Worm (Caenorhabditis elegans) whole organism, mixed stage, embryonic: ENCODE results near the gene rbm-25.
A peak's percentile ranks its signal among the peaks of the same experiment; 100 is the strongest.

Experiments
- M03D4.4 ChIP-seq: sonication (generic microtip); optimal IDR thresholded peaks from 2 replicates; lab custom pipeline; 2017; ENCODE audit warnings: mild to moderate bottlenecking, missing genetic modification characterization, missing compliant biosample characterization
- bed-3 ChIP-seq: fragments of 200-800 bp; sonication (Bioruptor generic); optimal IDR thresholded peaks from 3 replicates; lab custom pipeline; 2018; ENCODE audit warnings: mild to moderate bottlenecking, missing genetic modification characterization, moderate library complexity, missing compliant biosample characterization
- blmp-1 ChIP-seq: fragments of 150-350 bp; optimal IDR thresholded peaks from 2 replicates; lab custom pipeline; 2014; ENCODE audit warnings: missing biosample characterization, missing genetic modification characterization
- ceh-39 ChIP-seq: fragments of 150-350 bp; optimal IDR thresholded peaks from 2 replicates; lab custom pipeline; 2014; ENCODE audit warnings: missing biosample characterization, missing genetic modification characterization
- ceh-43 ChIP-seq: fragments of 200-800 bp; sonication (Bioruptor generic); optimal IDR thresholded peaks from 2 replicates; lab custom pipeline; 2018; ENCODE audit warnings: mild to moderate bottlenecking, missing genetic modification characterization, moderate library complexity, missing compliant biosample characterization
- ceh-83 ChIP-seq: fragments of 200-800 bp; sonication (Bioruptor generic); optimal IDR thresholded peaks from 2 replicates; lab custom pipeline; 2018; ENCODE audit warnings: mild to moderate bottlenecking, missing genetic modification characterization, missing compliant biosample characterization
- ces-1 ChIP-seq: fragments of 150-350 bp; optimal IDR thresholded peaks from 2 replicates; lab custom pipeline; 2014; ENCODE audit warnings: missing biosample characterization, missing genetic modification reagents, missing genetic modification characterization
- cnd-1 ChIP-seq: fragments of 200-800 bp; sonication (Bioruptor generic); optimal IDR thresholded peaks from 2 replicates; lab custom pipeline; 2018; ENCODE audit warnings: mild to moderate bottlenecking, missing genetic modification characterization, missing compliant biosample characterization
- elt-1 ChIP-seq: sonication (generic microtip); optimal IDR thresholded peaks from 2 replicates; lab custom pipeline; 2017; ENCODE audit warnings: missing genetic modification characterization, mild to moderate bottlenecking, missing compliant biosample characterization, antibody characterized with exemption, moderate library complexity, borderline replicate concordance; ENCODE audit not compliant: insufficient read depth
- elt-3 ChIP-seq: fragments of 150-350 bp; optimal IDR thresholded peaks from 2 replicates; lab custom pipeline; 2014; ENCODE audit warnings: missing biosample characterization, missing genetic modification characterization
- flh-1 ChIP-seq: fragments of 200-800 bp; sonication (Bioruptor generic); optimal IDR thresholded peaks from 2 replicates; lab custom pipeline; 2018; ENCODE audit warnings: mild to moderate bottlenecking, missing genetic modification characterization, moderate library complexity, missing compliant biosample characterization
- ham-2 ChIP-seq: fragments of 200-800 bp; sonication (Bioruptor generic); optimal IDR thresholded peaks from 2 replicates; lab custom pipeline; 2018; ENCODE audit warnings: mild to moderate bottlenecking, missing genetic modification characterization, missing compliant biosample characterization
- hlh-1 ChIP-seq: fragments of 150-350 bp; optimal IDR thresholded peaks from 2 replicates; lab custom pipeline; 2014; ENCODE audit warnings: missing biosample characterization, missing genetic modification reagents, missing genetic modification characterization
- lin-13 ChIP-seq: fragments of 150-350 bp; optimal IDR thresholded peaks from 2 replicates; lab custom pipeline; 2014; ENCODE audit warnings: missing biosample characterization, missing genetic modification characterization
- lsy-2 ChIP-seq: fragments of 150-350 bp; optimal IDR thresholded peaks from 2 replicates; lab custom pipeline; 2014; ENCODE audit warnings: missing biosample characterization, missing genetic modification characterization
- mep-1 ChIP-seq: fragments of 150-350 bp; optimal IDR thresholded peaks from 2 replicates; lab custom pipeline; 2017; ENCODE audit warnings: missing biosample characterization, missing genetic modification reagents, missing genetic modification characterization, inconsistent platforms
- mls-2 ChIP-seq: sonication (generic microtip); optimal IDR thresholded peaks from 2 replicates; lab custom pipeline; 2016; ENCODE audit warnings: mild to moderate bottlenecking, missing genetic modification characterization, moderate library complexity, missing compliant biosample characterization
- nhr-12 ChIP-seq: fragments of 150-350 bp; optimal IDR thresholded peaks from 2 replicates; lab custom pipeline; 2014; ENCODE audit warnings: missing biosample characterization, missing genetic modification characterization
- nhr-2 ChIP-seq: fragments of 150-350 bp; optimal IDR thresholded peaks from 2 replicates; lab custom pipeline; 2014; ENCODE audit warnings: missing biosample characterization, missing genetic modification characterization
- nhr-237 ChIP-seq: fragments of 150-350 bp; optimal IDR thresholded peaks from 2 replicates; lab custom pipeline; 2014; ENCODE audit warnings: missing biosample characterization, missing genetic modification characterization
- nhr-76 ChIP-seq: sonication (generic microtip); optimal IDR thresholded peaks from 2 replicates; lab custom pipeline; 2017; ENCODE audit warnings: missing biosample characterization, missing genetic modification characterization
- pha-4 ChIP-seq: fragments of 150-350 bp; optimal IDR thresholded peaks from 2 replicates; lab custom pipeline; 2018; ENCODE audit warnings: missing biosample characterization, missing genetic modification reagents, missing genetic modification characterization
- sem-2 ChIP-seq: fragments of 200-800 bp; sonication (Bioruptor generic); optimal IDR thresholded peaks from 2 replicates; lab custom pipeline; 2018; ENCODE audit warnings: mild to moderate bottlenecking, missing genetic modification characterization, missing compliant biosample characterization
- snpc-4 ChIP-seq: fragments of 150-350 bp; optimal IDR thresholded peaks from 2 replicates; lab custom pipeline; 2014; ENCODE audit warnings: missing biosample characterization, missing genetic modification characterization
- tbx-8 ChIP-seq: fragments of 200-800 bp; sonication (Bioruptor generic); optimal IDR thresholded peaks from 2 replicates; lab custom pipeline; 2018; ENCODE audit warnings: mild to moderate bottlenecking, missing genetic modification characterization, moderate library complexity, missing compliant biosample characterization
- unc-120 ChIP-seq: sonication (generic microtip); optimal IDR thresholded peaks from 2 replicates; lab custom pipeline; 2017; ENCODE audit warnings: missing genetic modification characterization, missing compliant biosample characterization; ENCODE audit not compliant: poor library complexity, severe bottlenecking
- unc-39 ChIP-seq: fragments of 150-350 bp; optimal IDR thresholded peaks from 2 replicates; lab custom pipeline; 2014; ENCODE audit warnings: missing biosample characterization, missing genetic modification characterization
- unc-62 ChIP-seq: fragments of 150-350 bp; optimal IDR thresholded peaks from 2 replicates; lab custom pipeline; 2014; ENCODE audit warnings: missing biosample characterization, missing genetic modification reagents, missing genetic modification characterization
- zip-8 ChIP-seq: fragments of 150-350 bp; optimal IDR thresholded peaks from 2 replicates; lab custom pipeline; 2014; ENCODE audit warnings: missing biosample characterization, missing genetic modification characterization
- ztf-11 ChIP-seq: fragments of 150-350 bp; optimal IDR thresholded peaks from 2 replicates; lab custom pipeline; 2014; ENCODE audit warnings: missing biosample characterization, missing genetic modification characterization

The rbm-25 gene

DNA sequence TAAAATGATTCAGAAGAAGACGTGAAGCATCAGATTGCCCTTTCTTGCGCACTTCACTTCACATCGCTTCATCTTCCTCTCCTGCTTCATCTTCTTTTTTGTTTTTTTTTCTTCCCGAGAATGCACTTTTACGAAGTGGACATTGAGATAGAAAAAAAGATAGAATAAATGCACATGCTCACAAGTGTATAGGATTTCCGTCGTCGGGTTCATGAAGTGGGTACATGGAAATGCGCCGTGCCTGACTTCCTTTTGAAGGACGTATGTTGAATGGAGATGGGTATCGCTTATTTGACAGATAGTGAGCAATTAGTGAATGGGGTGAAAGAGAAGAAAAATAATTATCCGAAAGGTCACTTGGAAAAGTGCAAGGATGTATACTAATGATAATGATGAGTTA lies 32.1 kb downstream of the rbm-25 start:
- TF ChIP-seq unc-120 (tag; lab: Kevin White, UChicago) (no peak), ceh-83 (no peak), nhr-76 (tag; lab: Kevin White, UChicago) (no peak), nhr-2 (no peak), elt-3 (tag; lab: Kevin White, UChicago) (no peak), nhr-12 (no peak), pha-4 (tag; lab: Kevin White, UChicago) (no peak), lin-13 (tag; lab: Kevin White, UChicago) (no peak)

DNA sequence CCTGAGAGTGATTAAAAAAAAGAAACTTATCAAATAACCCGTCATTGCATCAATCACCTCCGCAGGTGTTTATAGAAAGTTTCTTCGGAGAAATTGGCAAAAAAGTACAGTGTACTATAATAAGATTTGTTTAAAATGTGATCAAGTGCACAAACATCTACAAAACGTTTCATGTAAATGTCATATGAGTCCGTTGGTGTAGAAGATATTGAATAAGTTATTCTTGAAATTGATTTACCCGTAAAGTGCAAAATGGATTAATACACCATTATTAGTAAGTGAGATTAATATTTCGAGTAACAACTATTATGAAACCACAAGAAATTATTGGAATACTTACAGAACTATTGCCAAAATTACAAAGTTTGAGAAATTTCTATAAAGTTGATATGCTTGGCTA lies 33.1 kb downstream of the rbm-25 start:
- TF ChIP-seq ceh-43 = no peak
- TF ChIP-seq unc-120 (tag; lab: Kevin White, UChicago) = no peak
- peak; percentile 5 for TF ChIP-seq ces-1 (GFP tag; lab: Kevin White, UChicago)
- no peak for TF ChIP-seq ceh-39 (tag; lab: Kevin White, UChicago)

ce11 chrV:12532369-12532768 lies 34.4 kb downstream of the rbm-25 start:
- TF ChIP-seq zip-8 (tag; lab: Kevin White, UChicago) (peak; percentile 75), unc-39 (no peak), snpc-4 (tag; lab: Kevin White, UChicago) (no peak)
- TF ChIP-seq, all 35 proteins: peak for 1

DNA sequence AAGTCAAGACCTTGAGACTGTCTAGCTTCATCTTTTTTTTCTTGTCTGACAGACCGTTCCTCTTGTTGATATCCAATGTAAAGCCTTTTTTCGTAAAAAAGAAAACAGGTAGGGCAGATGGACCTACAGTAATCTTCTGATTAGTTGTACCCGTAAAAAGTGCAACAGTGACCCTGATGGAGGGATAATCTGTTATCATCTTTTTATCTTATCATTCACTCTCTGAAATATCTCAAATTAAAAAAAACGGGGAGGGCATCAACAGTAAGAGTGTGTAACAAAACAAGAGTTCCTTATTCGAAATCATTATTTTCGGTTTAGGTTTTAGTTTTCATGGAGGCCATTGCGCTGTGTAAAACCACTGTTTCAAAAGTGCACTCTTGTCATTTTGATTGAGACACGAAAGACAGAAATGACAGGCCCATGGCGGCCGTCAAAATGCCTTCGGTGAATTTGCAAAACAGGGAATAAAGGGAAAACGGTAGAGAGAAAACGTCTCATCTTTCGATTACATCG lies 35.7 kb downstream of the rbm-25 start:
- no peak for TF ChIP-seq ceh-83
- no peak for TF ChIP-seq mls-2 (tag; lab: Kevin White, UChicago)
- TF ChIP-seq sem-2 (GFP tag; lab: Kevin White, UChicago) = no peak
- TF ChIP-seq unc-62 (GFP tag; lab: Kevin White, UChicago) = no peak
- TF ChIP-seq pha-4 (tag; lab: Kevin White, UChicago) = no peak
- no peak for TF ChIP-seq tbx-8 (GFP tag; lab: Kevin White, UChicago)
- TF ChIP-seq lin-13 (tag; lab: Kevin White, UChicago) = no peak
- no peak for TF ChIP-seq ceh-39 (tag; lab: Kevin White, UChicago)
- TF ChIP-seq lsy-2 = no peak
- TF ChIP-seq unc-39 = no peak
- no peak for TF ChIP-seq bed-3 (GFP tag; lab: Kevin White, UChicago)
- TF ChIP-seq flh-1 (GFP tag; lab: Kevin White, UChicago) = no peak
- no peak for TF ChIP-seq nhr-12
- no peak for TF ChIP-seq zip-8 (tag; lab: Kevin White, UChicago)
- TF ChIP-seq ztf-11 (tag; lab: Kevin White, UChicago) = no peak
- TF ChIP-seq mep-1 (tag; lab: Kevin White, UChicago) = no peak
- no peak for TF ChIP-seq ham-2 (GFP tag; lab: Kevin White, UChicago)

ce11 chrV:12534941-12535340 lies 36.9 kb downstream of the rbm-25 start:
- TF ChIP-seq cnd-1 (tag; lab: Kevin White, UChicago) (no peak), sem-2 (GFP tag; lab: Kevin White, UChicago) (no peak), lsy-2 (no peak), nhr-76 (tag; lab: Kevin White, UChicago) (no peak), ham-2 (GFP tag; lab: Kevin White, UChicago) (no peak), blmp-1 (no peak), pha-4 (tag; lab: Kevin White, UChicago) (no peak), mep-1 (tag; lab: Kevin White, UChicago) (no peak), zip-8 (tag; lab: Kevin White, UChicago) (no peak)
- TF ChIP-seq, all 35 proteins: peak for 0

ce11 chrV:12536409-12537038 lies 38.5 kb downstream of the rbm-25 start:
- TF ChIP-seq blmp-1 = no peak
- TF ChIP-seq, all 35 proteins: peak for 0

- TF ChIP-seq lin-13 (tag; lab: Kevin White, UChicago) = no peak
- no peak for TF ChIP-seq nhr-12
- TF ChIP-seq elt-1 (tag; lab: Kevin White, UChicago) = no peak
- TF ChIP-seq mls-2 (tag; lab: Kevin White, UChicago) = no peak
- TF ChIP-seq ceh-39 (tag; lab: Kevin White, UChicago) = no peak
- TF ChIP-seq M03D4.4 (tag; lab: Kevin White, UChicago) = no peak
- TF ChIP-seq sem-2 (GFP tag; lab: Kevin White, UChicago) = no peak
- no peak for TF ChIP-seq cnd-1 (tag; lab: Kevin White, UChicago)
- TF ChIP-seq mep-1 (tag; lab: Kevin White, UChicago) = no peak
- TF ChIP-seq nhr-237 (tag; lab: Kevin White, UChicago) = no peak
- no peak for TF ChIP-seq ceh-43
- no peak for TF ChIP-seq ham-2 (GFP tag; lab: Kevin White, UChicago)
- no peak for TF ChIP-seq ces-1 (GFP tag; lab: Kevin White, UChicago)
- TF ChIP-seq hlh-1 (tag; lab: Kevin White, UChicago) = no peak
Observed at ce11 chrV:12537505-12537904, 39.5 kb downstream of the rbm-25 start.
